Fruit fly (Drosophila melanogaster): ENCODE measurements around the gene Eip75B.

DNA sequence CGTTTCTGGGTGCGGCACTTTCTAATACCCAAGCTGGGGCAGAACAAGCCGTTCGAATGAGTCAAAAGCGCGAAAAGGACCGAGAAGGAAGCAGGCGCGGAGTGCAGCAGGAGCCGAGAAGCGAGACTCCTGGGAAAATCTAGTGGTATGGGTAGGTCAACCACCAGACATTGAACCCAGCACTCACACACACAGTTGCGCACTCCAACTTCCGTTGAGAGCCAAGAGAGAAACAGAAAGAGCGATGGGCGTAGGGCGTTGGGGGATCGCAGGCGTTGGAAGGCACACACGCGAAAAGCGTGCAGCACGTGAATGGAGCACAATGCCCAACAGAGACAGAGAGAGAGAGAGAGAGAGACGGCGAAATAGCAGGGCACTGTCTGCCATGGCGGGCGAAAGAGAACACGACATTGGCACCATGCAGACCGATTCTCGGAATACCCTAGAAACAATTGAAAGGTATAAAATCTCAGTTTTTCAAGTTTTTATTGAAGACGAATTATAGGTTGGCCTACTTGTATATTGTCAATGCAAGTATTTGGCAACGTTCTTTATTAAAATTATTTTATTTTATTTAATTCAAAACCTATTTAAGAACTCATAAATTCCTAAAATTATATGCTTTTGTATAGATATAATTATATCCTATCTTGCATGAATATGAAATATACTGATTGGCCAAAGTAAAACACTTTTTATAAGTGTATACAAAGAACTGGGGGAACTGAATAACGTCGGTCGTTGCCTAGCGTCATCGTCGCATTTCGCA lies 13.3 kb upstream of the Eip75B start:
- TF ChIP-seq CG8478 (optimal IDR thresholded peaks at IDR 0.05) (no peak), CTCF (optimal IDR thresholded peaks at IDR 0.05) (no peak)
